Worm (Caenorhabditis elegans) whole organism, L4/young adult: ENCODE results near the gene C44B11.6.
A peak's percentile ranks its signal among the peaks of the same experiment; 100 is the strongest.

Experiments
- W03F9.2 ChIP-seq: fragments of 150-350 bp; optimal IDR thresholded peaks from 2 replicates; lab custom pipeline; 2014; ENCODE audit warnings: missing biosample characterization, missing genetic modification characterization
- dao-5 ChIP-seq: sonication (generic microtip); optimal IDR thresholded peaks from 2 replicates; lab custom pipeline; 2016; ENCODE audit warnings: missing genotype, missing genetic modification characterization, moderate library complexity, missing compliant biosample characterization
- him-1 ChIP-seq: sonication (generic microtip); optimal IDR thresholded peaks from 2 replicates; lab custom pipeline; 2016; ENCODE audit warnings: missing genotype, missing genetic modification reagents, missing genetic modification characterization, missing compliant biosample characterization

The C44B11.6 gene

DNA sequence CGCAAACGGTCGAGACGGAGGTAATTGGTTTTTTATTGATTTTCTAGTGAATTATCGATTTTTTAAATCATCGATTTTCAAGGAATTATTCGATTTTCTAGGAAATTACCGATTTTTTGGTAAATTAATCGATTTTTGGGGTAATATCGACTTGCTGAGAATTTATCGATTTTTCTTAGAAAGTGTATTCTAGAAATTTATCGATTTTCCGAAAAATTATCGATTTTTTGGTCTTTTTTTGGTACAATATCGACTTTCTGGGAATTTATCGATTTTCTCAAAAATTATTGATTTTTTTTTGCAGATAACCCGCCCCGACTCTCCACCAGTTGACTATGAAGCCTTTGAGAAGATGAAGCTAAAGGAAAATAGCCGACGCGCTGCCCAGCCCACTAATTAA lies 17.6 kb downstream of the C44B11.6 start:
- TF ChIP-seq W03F9.2 (tag; lab: Kevin White, UChicago) (no peak), him-1 (tag; lab: Kevin White, UChicago) (no peak), dao-5 (tag; lab: Kevin White, UChicago) (no peak)

DNA sequence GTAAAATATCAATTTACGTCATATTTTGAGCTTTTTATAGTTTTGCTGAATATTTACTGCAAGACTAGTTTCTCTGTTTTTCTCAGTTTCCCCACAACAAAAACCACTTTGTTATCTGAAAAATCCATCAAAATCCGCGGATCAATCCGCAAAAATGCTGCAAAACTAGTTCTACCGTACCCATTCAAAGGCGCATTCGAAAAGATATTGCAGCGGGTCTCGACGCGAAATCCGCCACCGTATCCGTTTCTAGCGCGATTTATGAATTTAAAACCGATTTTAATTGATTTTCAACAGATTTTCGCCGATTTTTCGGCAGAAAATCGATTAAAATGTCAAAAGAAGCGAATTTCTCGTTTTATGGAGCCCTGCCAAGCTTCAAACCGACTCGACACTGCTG lies 18.4 kb downstream of the C44B11.6 start, which contains the start of gene R148.4:
TSS of gene R148.4 (plus strand) at position 211 of the 400 bp plus-strand sequence.
- TF ChIP-seq dao-5 (tag; lab: Kevin White, UChicago) (no peak), W03F9.2 (tag; lab: Kevin White, UChicago) (no peak), him-1 (tag; lab: Kevin White, UChicago) (no peak)

- TF ChIP-seq dao-5 (tag; lab: Kevin White, UChicago) (no peak), W03F9.2 (tag; lab: Kevin White, UChicago) (peak; percentile 61), him-1 (tag; lab: Kevin White, UChicago) (no peak)
Observed at ce11 chrIII:3174985-3175384, 22.0 kb downstream of the C44B11.6 start, which contains the start of gene R148.3. Gene R148.3, plus strand, starts transcription at chrIII:3175331.

DNA sequence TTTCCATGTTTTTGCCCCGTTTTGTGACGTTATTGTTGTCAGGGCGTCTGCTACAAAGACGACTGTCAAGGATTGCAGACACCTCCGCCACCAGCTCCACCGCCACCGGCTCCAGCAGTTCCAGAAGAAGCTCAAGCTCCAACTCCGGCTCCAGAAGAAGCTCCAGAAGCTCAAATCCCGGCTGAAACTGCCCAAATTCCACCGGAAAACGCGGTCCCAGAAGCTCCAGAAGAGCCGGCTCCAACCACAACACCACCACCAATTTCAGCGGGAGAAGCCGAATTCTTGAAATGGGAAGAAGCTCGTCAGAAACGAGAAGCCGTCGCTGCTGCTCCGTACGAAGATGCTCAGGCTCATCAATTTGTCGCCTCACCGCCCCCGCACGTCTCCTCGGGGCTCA lies 23.8 kb downstream of the C44B11.6 start:
- no peak for TF ChIP-seq W03F9.2 (tag; lab: Kevin White, UChicago)
- TF ChIP-seq him-1 (tag; lab: Kevin White, UChicago), result no peak
- TF ChIP-seq dao-5 (tag; lab: Kevin White, UChicago), result no peak

DNA sequence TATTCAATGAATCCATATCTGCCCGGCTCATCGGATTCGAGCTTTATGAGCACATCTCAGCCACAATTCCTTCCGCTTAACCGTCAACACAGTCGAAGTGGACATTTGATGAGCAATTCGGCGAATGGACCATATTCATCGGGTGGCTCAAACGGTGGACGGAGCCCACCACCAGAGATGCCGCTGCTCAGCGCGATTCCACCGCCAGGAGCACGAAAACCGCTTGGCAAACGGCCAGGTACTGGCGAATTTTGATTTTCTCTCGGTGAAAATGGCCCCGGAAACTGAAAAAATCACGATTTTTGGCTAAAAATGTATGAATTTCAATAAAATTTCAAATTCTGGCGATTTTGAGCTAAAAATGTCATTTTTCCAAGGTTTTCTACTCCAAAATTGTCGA lies 26.9 kb downstream of the C44B11.6 start:
- no peak for TF ChIP-seq dao-5 (tag; lab: Kevin White, UChicago)
- no peak for TF ChIP-seq W03F9.2 (tag; lab: Kevin White, UChicago)
- no peak for TF ChIP-seq him-1 (tag; lab: Kevin White, UChicago)

DNA sequence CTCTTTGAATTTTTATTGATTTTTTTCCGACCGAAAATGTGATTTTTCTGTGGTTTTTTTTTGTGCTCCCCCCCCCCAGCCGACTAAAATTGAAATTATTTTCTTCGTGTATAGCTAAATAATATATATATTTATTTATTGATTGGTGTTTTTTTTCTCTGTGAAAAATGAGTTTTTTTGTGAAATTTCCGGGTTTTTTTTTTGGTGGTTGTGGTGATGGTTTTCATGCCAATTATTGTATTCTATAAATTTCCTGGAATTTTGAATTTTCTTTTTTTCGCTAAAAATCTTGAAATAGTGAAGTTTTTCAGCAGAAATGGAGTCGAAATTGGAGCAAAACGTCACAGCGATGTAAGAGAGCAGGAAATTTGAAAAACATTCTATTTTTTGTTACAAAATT lies 30.4 kb downstream of the C44B11.6 start, which contains the start of gene lmtr-5:
TSS of gene lmtr-5 (plus strand) at position 301 of the 400 bp plus-strand sequence.
- TF ChIP-seq W03F9.2 (tag; lab: Kevin White, UChicago) (no peak), dao-5 (tag; lab: Kevin White, UChicago) (no peak), him-1 (tag; lab: Kevin White, UChicago) (no peak)

- no peak for TF ChIP-seq dao-5 (tag; lab: Kevin White, UChicago)
- TF ChIP-seq him-1 (tag; lab: Kevin White, UChicago), result no peak
- TF ChIP-seq W03F9.2 (tag; lab: Kevin White, UChicago), result no peak
Observed at ce11 chrIII:3185232-3185631, 32.3 kb downstream of the C44B11.6 start.

- TF ChIP-seq dao-5 (tag; lab: Kevin White, UChicago), result no peak
- no peak for TF ChIP-seq him-1 (tag; lab: Kevin White, UChicago)
- no peak for TF ChIP-seq W03F9.2 (tag; lab: Kevin White, UChicago)
Observed at ce11 chrIII:3185980-3186379, 33.0 kb downstream of the C44B11.6 start, which contains the start of gene mks-1. Gene mks-1, plus strand, starts transcription at chrIII:3186280.

DNA sequence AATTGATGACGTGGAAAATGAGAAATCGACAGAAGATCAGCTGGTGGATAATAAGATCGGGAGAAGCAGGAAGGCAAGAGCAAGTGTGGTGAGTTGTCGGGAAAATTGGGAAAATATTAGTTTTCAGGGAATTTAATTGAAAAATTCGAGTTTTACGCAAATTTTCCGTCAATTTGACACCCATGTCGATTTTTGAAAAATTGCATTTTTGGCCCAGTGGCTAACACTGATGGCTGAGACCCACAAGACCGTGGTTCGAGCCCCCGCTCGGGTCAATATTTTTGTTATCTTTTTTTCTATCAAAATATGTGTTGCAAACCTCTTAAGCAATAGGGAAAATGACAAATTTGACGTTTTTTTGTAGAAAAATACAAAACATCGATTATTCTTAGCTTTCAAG lies 35.6 kb downstream of the C44B11.6 start:
- TF ChIP-seq dao-5 (tag; lab: Kevin White, UChicago) (no peak), W03F9.2 (tag; lab: Kevin White, UChicago) (no peak), him-1 (tag; lab: Kevin White, UChicago) (no peak)

- TF ChIP-seq dao-5 (tag; lab: Kevin White, UChicago) (no peak), W03F9.2 (tag; lab: Kevin White, UChicago) (no peak), him-1 (tag; lab: Kevin White, UChicago) (no peak)
Observed at ce11 chrIII:3190660-3191059, 37.7 kb downstream of the C44B11.6 start.

- TF ChIP-seq dao-5 (tag; lab: Kevin White, UChicago) (no peak), W03F9.2 (tag; lab: Kevin White, UChicago) (no peak), him-1 (tag; lab: Kevin White, UChicago) (no peak)
Observed at ce11 chrIII:3191195-3191594, 38.2 kb downstream of the C44B11.6 start, which contains the start of gene R148.8. Gene R148.8, plus strand, starts transcription at chrIII:3191495.

ce11 chrIII:3191729-3192128 lies 38.8 kb downstream of the C44B11.6 start:
- TF ChIP-seq dao-5 (tag; lab: Kevin White, UChicago) (no peak), him-1 (tag; lab: Kevin White, UChicago) (no peak), W03F9.2 (tag; lab: Kevin White, UChicago) (no peak)

ce11 chrIII:3197904-3198303 lies 45.0 kb downstream of the C44B11.6 start:
- TF ChIP-seq dao-5 (tag; lab: Kevin White, UChicago), result no peak
- no peak for TF ChIP-seq him-1 (tag; lab: Kevin White, UChicago)
- no peak for TF ChIP-seq W03F9.2 (tag; lab: Kevin White, UChicago)

DNA sequence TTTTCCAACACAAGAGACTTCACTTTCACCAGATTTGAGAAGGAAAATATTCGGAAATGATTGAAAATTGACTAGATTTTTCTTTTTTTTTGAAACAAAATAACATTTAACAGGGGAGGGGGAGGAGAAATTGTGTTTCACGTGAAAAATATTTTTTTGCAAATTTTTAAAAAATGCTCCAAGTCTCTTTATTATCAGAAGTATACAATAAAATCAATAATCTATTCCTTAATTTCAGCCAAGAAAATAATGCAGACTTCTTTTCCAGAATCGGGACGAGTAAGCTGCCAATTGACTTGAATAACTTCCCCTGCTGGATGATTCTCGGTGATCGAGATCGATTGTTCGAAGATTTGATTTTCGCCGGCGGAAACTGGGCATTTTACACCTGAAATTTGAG lies 45.4 kb downstream of the C44B11.6 start, which contains the start of gene R148.7:
TSS of gene R148.7 (minus strand) at position 101 of the 400 bp plus-strand sequence.
- TF ChIP-seq dao-5 (tag; lab: Kevin White, UChicago) (no peak), W03F9.2 (tag; lab: Kevin White, UChicago) (no peak), him-1 (tag; lab: Kevin White, UChicago) (no peak)
